Fruit fly (Drosophila melanogaster): ENCODE results near the gene CG12992.

DNA sequence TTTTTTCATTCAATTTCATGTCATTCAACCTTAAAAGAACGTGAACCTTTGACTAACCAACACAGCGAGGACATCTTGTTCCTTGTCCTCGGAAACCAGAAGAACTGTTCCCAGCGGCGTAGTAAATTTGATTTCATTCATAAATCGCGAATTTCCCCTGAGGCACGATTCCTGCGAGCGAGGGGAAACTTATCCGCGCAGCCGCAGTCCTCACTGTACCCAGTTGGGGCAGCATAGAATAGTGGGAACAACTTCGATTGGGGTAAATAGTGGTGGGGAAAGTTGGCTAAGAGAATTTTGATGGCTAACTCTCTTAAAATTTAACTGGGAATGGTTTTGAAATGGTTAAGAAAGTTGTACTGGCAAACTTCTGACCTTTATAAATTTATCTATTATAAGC, 22.8 kb downstream of the CG12992 start:
- TF ChIP-seq CG8478 (optimal IDR thresholded peaks at IDR 0.05) (no peak), psq (optimal IDR thresholded peaks at IDR 0.05) (no peak)

Measured in whole organism.